Fruit fly (Drosophila melanogaster) whole organism, embryonic: ENCODE measurements around the gene CG5196.
A peak's percentile ranks its signal among the peaks of the same experiment; 100 is the strongest.

ENCODE experiments used
- Aef1 ChIP-seq: fragments of 200-800 bp; sonication (Bioruptor generic); IDR thresholded peaks from 3 replicates; pipeline ENCODE4 v1.3.6; 2022; ENCODE audit warnings: missing biosample characterization, missing genetic modification characterization
- Asciz ChIP-seq: fragments of 200-800 bp; sonication (Bioruptor generic); optimal IDR thresholded peaks from 2 replicates; lab custom pipeline; 2017; ENCODE audit warnings: missing biosample characterization, mild to moderate bottlenecking, missing genetic modification characterization, missing genetic modification reagents
- Atf6 ChIP-seq: fragments of 200-800 bp; sonication (Bioruptor generic); IDR thresholded peaks from 2 replicates; pipeline ENCODE4 v1.3.6; 2022; ENCODE audit warnings: missing biosample characterization, missing genetic modification characterization
- B-H2 ChIP-seq: fragments of 200-800 bp; sonication (Bioruptor generic); optimal IDR thresholded peaks from 2 replicates; lab custom pipeline; 2018; ENCODE audit warnings: missing biosample characterization, mild to moderate bottlenecking, missing genetic modification characterization
- CG10959 ChIP-seq: fragments of 200-800 bp; sonication (Bioruptor generic); IDR thresholded peaks from 2 replicates; pipeline ENCODE4 v1.3.6; 2022; ENCODE audit warnings: missing biosample characterization, missing genetic modification characterization
- CG11695 ChIP-seq: fragments of 200-800 bp; sonication (Bioruptor generic); IDR thresholded peaks from 3 replicates; pipeline ENCODE4 v1.3.6; 2022; ENCODE audit warnings: missing biosample characterization, missing genetic modification characterization
- CG13296 ChIP-seq: fragments of 200-800 bp; sonication (Bioruptor generic); optimal IDR thresholded peaks from 3 replicates; lab custom pipeline; 2018; ENCODE audit warnings: missing biosample characterization, mild to moderate bottlenecking, missing genetic modification characterization
- CG13775 ChIP-seq: fragments of 200-800 bp; sonication (Bioruptor generic); optimal IDR thresholded peaks from 3 replicates; lab custom pipeline; 2017; ENCODE audit warnings: missing biosample characterization, mild to moderate bottlenecking, missing genetic modification characterization
- CG14441 ChIP-seq: fragments of 200-800 bp; sonication (Bioruptor generic); IDR thresholded peaks from 2 replicates; pipeline ENCODE4 v1.3.6; 2022; ENCODE audit warnings: missing biosample characterization, missing genetic modification characterization
- CG16813 ChIP-seq: fragments of 200-800 bp; sonication (Bioruptor generic); IDR thresholded peaks from 3 replicates; pipeline ENCODE4 v1.3.6; 2022; ENCODE audit warnings: missing biosample characterization, missing genetic modification characterization; ENCODE audit not compliant: partially characterized antibody
- CG18262 ChIP-seq: fragments of 200-800 bp; optimal IDR thresholded peaks from 3 replicates; lab custom pipeline; 2019; ENCODE audit warnings: missing biosample characterization, mild to moderate bottlenecking, missing genetic modification characterization, moderate library complexity
- CG18476 ChIP-seq: fragments of 200-800 bp; sonication (Bioruptor generic); optimal IDR thresholded peaks from 2 replicates; lab custom pipeline; 2016; ENCODE audit warnings: missing biosample characterization, mild to moderate bottlenecking, missing genetic modification characterization
- CG2875 ChIP-seq: fragments of 200-800 bp; sonication (Bioruptor generic); optimal IDR thresholded peaks from 2 replicates; lab custom pipeline; 2017; ENCODE audit warnings: missing biosample characterization, mild to moderate bottlenecking, missing genetic modification characterization, missing genetic modification reagents
- CG30020 ChIP-seq: fragments of 200-800 bp; optimal IDR thresholded peaks from 2 replicates; lab custom pipeline; 2019; ENCODE audit warnings: missing biosample characterization, mild to moderate bottlenecking, missing genetic modification characterization, moderate library complexity
- CG30403 ChIP-seq: fragments of 200-800 bp; sonication (Bioruptor generic); optimal IDR thresholded peaks from 3 replicates; lab custom pipeline; 2016; ENCODE audit warnings: missing biosample characterization, missing genetic modification characterization
- CG31388 ChIP-seq: fragments of 200-800 bp; sonication (Bioruptor generic); optimal IDR thresholded peaks from 2 replicates; lab custom pipeline; 2016; ENCODE audit warnings: missing biosample characterization, missing genetic modification characterization
- CG3847 ChIP-seq: fragments of 200-800 bp; sonication (Bioruptor generic); IDR thresholded peaks from 2 replicates; pipeline ENCODE4 v1.3.6; 2022; ENCODE audit warnings: missing biosample characterization, missing genetic modification characterization
- CG4424 ChIP-seq: fragments of 200-800 bp; sonication (Bioruptor generic); optimal IDR thresholded peaks from 3 replicates; lab custom pipeline; 2016; ENCODE audit warnings: missing biosample characterization, missing genetic modification characterization
- CG4730 ChIP-seq: fragments of 200-800 bp; sonication (Bioruptor generic); IDR thresholded peaks from 2 replicates; pipeline ENCODE4 v1.3.6; 2022; ENCODE audit warnings: missing biosample characterization, missing genetic modification characterization
- CG5245 ChIP-seq: fragments of 200-800 bp; sonication (Bioruptor generic); optimal IDR thresholded peaks from 3 replicates; lab custom pipeline; 2016; ENCODE audit warnings: missing biosample characterization, missing genetic modification characterization
- CG6854 ChIP-seq: fragments of 200-800 bp; sonication (Bioruptor generic); optimal IDR thresholded peaks from 3 replicates; lab custom pipeline; 2017; ENCODE audit warnings: missing biosample characterization, mild to moderate bottlenecking, missing genetic modification characterization
- CG7745 ChIP-seq: fragments of 200-800 bp; sonication (Bioruptor generic); optimal IDR thresholded peaks from 2 replicates; lab custom pipeline; 2018; ENCODE audit warnings: missing biosample characterization, mild to moderate bottlenecking, missing genetic modification characterization, moderate library complexity
- CG7987 ChIP-seq: fragments of 200-800 bp; sonication (Bioruptor generic); optimal IDR thresholded peaks from 2 replicates; lab custom pipeline; 2018; ENCODE audit warnings: missing biosample characterization, mild to moderate bottlenecking, missing genetic modification characterization, moderate library complexity
- CG8478 ChIP-seq: fragments of >200 bp; optimal IDR thresholded peaks from 2 replicates; lab custom pipeline; 2018
- CrebB ChIP-seq: fragments of 200-800 bp; sonication (Bioruptor generic); optimal IDR thresholded peaks from 3 replicates; lab custom pipeline; 2018; ENCODE audit warnings: missing biosample characterization, mild to moderate bottlenecking, missing genetic modification characterization
- Dfd ChIP-seq, 2 experiments: fragments of >200 bp; optimal IDR thresholded peaks; 2 replicates each; lab custom pipeline; 2017; ENCODE audit warnings: missing biosample characterization in 2 of 2, missing genetic modification characterization in 2 of 2
- Doc2 ChIP-seq: fragments of 200-800 bp; sonication (Bioruptor generic); IDR thresholded peaks from 2 replicates; pipeline ENCODE4 v1.3.6; 2022; ENCODE audit warnings: missing biosample characterization, missing genetic modification characterization
- Dp ChIP-seq: fragments of 200-800 bp; sonication (Bioruptor generic); optimal IDR thresholded peaks from 2 replicates; lab custom pipeline; 2018; ENCODE audit warnings: missing biosample characterization, mild to moderate bottlenecking, missing genetic modification characterization, moderate library complexity
- H2.0 ChIP-seq: fragments of 200-800 bp; sonication (Bioruptor generic); IDR thresholded peaks from 2 replicates; pipeline ENCODE4 v1.3.6; 2022; ENCODE audit warnings: missing biosample characterization, missing genetic modification characterization
- HLH4C ChIP-seq: fragments of 200-800 bp; sonication (Bioruptor generic); IDR thresholded peaks from 3 replicates; pipeline ENCODE4 v1.3.6; 2022; ENCODE audit warnings: missing biosample characterization, missing genetic modification characterization; ENCODE audit not compliant: partially characterized antibody
- HLHmδ ChIP-seq: fragments of 200-800 bp; sonication (Bioruptor generic); optimal IDR thresholded peaks from 2 replicates; lab custom pipeline; 2018; ENCODE audit warnings: missing biosample characterization, mild to moderate bottlenecking, missing genetic modification characterization, moderate library complexity
- Kr ChIP-seq: fragments of 200-800 bp; sonication (Bioruptor generic); optimal IDR thresholded peaks from 2 replicates; lab custom pipeline; 2017; ENCODE audit warnings: missing biosample characterization, mild to moderate bottlenecking, missing genetic modification characterization
- Lim3 ChIP-seq: fragments of 200-800 bp; sonication (Bioruptor generic); IDR thresholded peaks from 2 replicates; pipeline ENCODE4 v1.3.6; 2022; ENCODE audit warnings: missing biosample characterization, missing genetic modification characterization
- Sin3A ChIP-seq: fragments of >200 bp; optimal IDR thresholded peaks from 2 replicates; lab custom pipeline; 2018
- Tbp ChIP-seq: fragments of >200 bp; optimal IDR thresholded peaks from 2 replicates; lab custom pipeline; 2018; ENCODE audit warnings: missing biosample characterization, missing genetic modification characterization
- Usf ChIP-seq: fragments of 200-800 bp; sonication (Bioruptor generic); optimal IDR thresholded peaks from 2 replicates; lab custom pipeline; 2017; ENCODE audit warnings: missing genotype, missing biosample characterization, missing genetic modification characterization
- caup ChIP-seq: fragments of 200-800 bp; sonication (Bioruptor generic); optimal IDR thresholded peaks from 3 replicates; lab custom pipeline; 2017; ENCODE audit warnings: missing biosample characterization, mild to moderate bottlenecking, missing genetic modification characterization, moderate library complexity; ENCODE audit not compliant: severe bottlenecking
- cg ChIP-seq: fragments of 200-800 bp; sonication (Bioruptor generic); optimal IDR thresholded peaks from 3 replicates; lab custom pipeline; 2019; ENCODE audit warnings: missing biosample characterization, mild to moderate bottlenecking, missing genetic modification characterization, moderate library complexity
- dati ChIP-seq: fragments of 200-800 bp; sonication (Bioruptor generic); IDR thresholded peaks from 2 replicates; pipeline ENCODE4 v1.3.6; 2022; ENCODE audit warnings: missing biosample characterization, missing genetic modification characterization
- emc ChIP-seq: fragments of 200-800 bp; sonication (Bioruptor generic); optimal IDR thresholded peaks from 2 replicates; lab custom pipeline; 2016; ENCODE audit warnings: missing biosample characterization, missing genetic modification characterization
- ems ChIP-seq: fragments of 200-800 bp; sonication (Bioruptor generic); optimal IDR thresholded peaks from 3 replicates; lab custom pipeline; 2016; ENCODE audit warnings: missing biosample characterization, missing genetic modification characterization
- esg ChIP-seq: fragments of 200-800 bp; sonication (Bioruptor generic); conservative IDR thresholded peaks from 2 replicates; pipeline ENCODE4 v1.3.6; 2022; ENCODE audit warnings: missing biosample characterization, missing genetic modification characterization
- fd64A ChIP-seq: fragments of 200-800 bp; sonication (Bioruptor generic); optimal IDR thresholded peaks from 3 replicates; lab custom pipeline; 2018; ENCODE audit warnings: missing biosample characterization, mild to moderate bottlenecking, missing genetic modification characterization
- gsb ChIP-seq: fragments of 200-800 bp; sonication (Bioruptor generic); IDR thresholded peaks from 2 replicates; pipeline ENCODE4 v1.3.6; 2022; ENCODE audit warnings: missing biosample characterization, missing genetic modification characterization
- gt ChIP-seq: fragments of 200-800 bp; sonication (Bioruptor generic); IDR thresholded peaks from 2 replicates; pipeline ENCODE4 v1.3.6; 2022; ENCODE audit warnings: missing biosample characterization, missing genetic modification characterization
- jing ChIP-seq: fragments of 200-800 bp; sonication (Bioruptor generic); optimal IDR thresholded peaks from 2 replicates; lab custom pipeline; 2018; ENCODE audit warnings: missing biosample characterization, mild to moderate bottlenecking, missing genetic modification characterization
- p53 ChIP-seq: fragments of 200-800 bp; sonication (Bioruptor generic); optimal IDR thresholded peaks from 2 replicates; lab custom pipeline; 2016; ENCODE audit warnings: missing biosample characterization, missing genetic modification characterization
- pho ChIP-seq: fragments of 200-800 bp; sonication (Bioruptor generic); optimal IDR thresholded peaks from 2 replicates; lab custom pipeline; 2016; ENCODE audit warnings: missing biosample characterization, missing genetic modification characterization
- pum ChIP-seq: fragments of 200-800 bp; sonication (Bioruptor generic); optimal IDR thresholded peaks from 2 replicates; lab custom pipeline; 2016; ENCODE audit warnings: missing biosample characterization, missing genetic modification characterization
- pzg ChIP-seq: fragments of 200-800 bp; sonication (Bioruptor generic); optimal IDR thresholded peaks from 3 replicates; lab custom pipeline; 2018; ENCODE audit warnings: missing biosample characterization, mild to moderate bottlenecking, missing genetic modification characterization, moderate library complexity
- repo ChIP-seq: fragments of 200-800 bp; sonication (Bioruptor generic); optimal IDR thresholded peaks from 2 replicates; lab custom pipeline; 2016; ENCODE audit warnings: missing biosample characterization, missing genetic modification characterization
- zen2 ChIP-seq: fragments of 200-800 bp; sonication (Bioruptor generic); IDR thresholded peaks from 3 replicates; pipeline ENCODE4 v1.3.6; 2022; ENCODE audit warnings: missing biosample characterization, missing genetic modification characterization; ENCODE audit not compliant: partially characterized antibody

CG5196 gene

dm6 chr3R:12448889-12449314 lies 40.8 kb downstream of the CG5196 start, which contains the start of gene CG18549 (continued):
- peak; percentile 99 for TF ChIP-seq CG31388 (GFP tag; lab: Kevin White, UChicago)
- TF ChIP-seq Kr (GFP tag; lab: Kevin White, UChicago), result peak; percentile 73
- peak; percentile 100 for TF ChIP-seq CG13296
- TF ChIP-seq CG4730 (GFP tag; lab: Robert Waterston, UW), result peak; percentile 100
- peak; percentile 100 for TF ChIP-seq Atf6
- peak; percentile 35 for TF ChIP-seq Tbp (GFP tag; lab: Kevin White, UChicago)
- peak; percentile 99 for TF ChIP-seq CG18476 (GFP tag; lab: Kevin White, UChicago)
- TF ChIP-seq jing (GFP tag; lab: Kevin White, UChicago), result peak; percentile 99
- peak; percentile 99 for TF ChIP-seq B-H2 (GFP tag; lab: Kevin White, UChicago)
- no peak for TF ChIP-seq cg (GFP tag; lab: Kevin White, UChicago)
- no peak for TF ChIP-seq HLHmδ (GFP tag; lab: Kevin White, UChicago)
- TF ChIP-seq CG16813 (GFP tag; lab: Robert Waterston, UW), result peak; percentile 80
- TF ChIP-seq p53, result peak; percentile 96
- TF ChIP-seq Dp (GFP tag; lab: Kevin White, UChicago), result peak; percentile 96
- TF ChIP-seq CG13775, result peak; percentile 99
- peak; percentile 98 for TF ChIP-seq Usf (GFP tag; lab: Kevin White, UChicago)
- TF ChIP-seq esg (GFP tag; lab: Robert Waterston, UW), result peak; percentile 100
- TF ChIP-seq CG30403, result peak; percentile 100
- peak; percentile 99 for TF ChIP-seq CG7987 (GFP tag; lab: Kevin White, UChicago)
- TF ChIP-seq repo (GFP tag; lab: Kevin White, UChicago), result peak; percentile 98
- TF ChIP-seq emc, result peak; percentile 97
- TF ChIP-seq pzg, result peak; percentile 52
- TF ChIP-seq Sin3A, result no peak
- TF ChIP-seq CG10959, result peak; percentile 100
- peak; percentile 100 for TF ChIP-seq H2.0 (GFP tag; lab: Robert Waterston, UW)
- peak; percentile 100 for TF ChIP-seq fd64A (GFP tag; lab: Kevin White, UChicago)
- TF ChIP-seq pho (GFP tag; lab: Kevin White, UChicago), result peak; percentile 99
- peak; percentile 84 for TF ChIP-seq zen2
- peak; percentile 100 for TF ChIP-seq Asciz (GFP tag; lab: Kevin White, UChicago)
- TF ChIP-seq CG18262 (tag; lab: Kevin White, UChicago), result peak; percentile 100
- TF ChIP-seq CG7745 (tag; lab: Kevin White, UChicago), result peak; percentile 98
- peak; percentile 100 for TF ChIP-seq CrebB (tag; lab: Kevin White, UChicago)
- peak; percentile 100 for TF ChIP-seq gsb
- TF ChIP-seq Dfd (GFP tag; optimal IDR thresholded peaks at IDR 0.05; lab: Kevin White, UChicago), result no peak
- peak; percentile 99 for TF ChIP-seq dati
- peak; percentile 100 for TF ChIP-seq CG3847
- peak; percentile 100 for TF ChIP-seq CG4424
- peak; percentile 100 for TF ChIP-seq ems (GFP tag; lab: Kevin White, UChicago)
- peak; percentile 99 for TF ChIP-seq gt (GFP tag; lab: Robert Waterston, UW)
- TF ChIP-seq CG6854 (GFP tag; lab: Kevin White, UChicago), result peak; percentile 100
- no peak for TF ChIP-seq CG8478 (lab: Kevin White, UChicago)
- TF ChIP-seq CG30020, result peak; percentile 94
- peak; percentile 73 for TF ChIP-seq HLH4C (GFP tag; lab: Robert Waterston, UW)
- TF ChIP-seq CG11695, result peak; percentile 100
- peak; percentile 100 for TF ChIP-seq CG2875 (GFP tag; lab: Kevin White, UChicago)
- TF ChIP-seq CG14441, result peak; percentile 100
- TF ChIP-seq Aef1, result peak; percentile 100
- peak; percentile 100 for TF ChIP-seq CG5245 (GFP tag; lab: Kevin White, UChicago)
- TF ChIP-seq Lim3 (GFP tag; lab: Robert Waterston, UW), result peak; percentile 99
- TF ChIP-seq Doc2 (GFP tag; lab: Robert Waterston, UW), result peak; percentile 98
- TF ChIP-seq pum (GFP tag; lab: Kevin White, UChicago), result peak; percentile 99
- TF ChIP-seq caup (GFP tag; lab: Kevin White, UChicago), result peak; percentile 100
